Worm (Caenorhabditis elegans) whole organism, L3 larva: ENCODE results near the gene F17C11.4.

Experiments used
- ceh-28 ChIP-seq: fragments of 150-350 bp; optimal IDR thresholded peaks from 2 replicates; lab custom pipeline; 2014; ENCODE audit warnings: missing biosample characterization, missing genetic modification reagents, missing genetic modification characterization
- ceh-82 ChIP-seq: fragments of 150-350 bp; optimal IDR thresholded peaks from 2 replicates; lab custom pipeline; 2014; ENCODE audit warnings: missing biosample characterization, missing genetic modification characterization
- nhr-11 ChIP-seq: fragments of 150-350 bp; optimal IDR thresholded peaks from 2 replicates; lab custom pipeline; 2014; ENCODE audit warnings: missing biosample characterization, missing genetic modification characterization
- nhr-12 ChIP-seq: fragments of 150-350 bp; optimal IDR thresholded peaks from 2 replicates; lab custom pipeline; 2014; ENCODE audit warnings: missing biosample characterization, missing genetic modification characterization
- nhr-237 ChIP-seq: fragments of 150-350 bp; optimal IDR thresholded peaks from 2 replicates; lab custom pipeline; 2014; ENCODE audit warnings: missing biosample characterization, missing genetic modification characterization
- nhr-43 ChIP-seq: sonication (generic microtip); optimal IDR thresholded peaks from 2 replicates; lab custom pipeline; 2016; ENCODE audit warnings: mild to moderate bottlenecking, missing genetic modification characterization, missing compliant biosample characterization; ENCODE audit not compliant: poor library complexity, severe bottlenecking
- nhr-76 ChIP-seq: fragments of 150-350 bp; sonication (generic microtip); optimal IDR thresholded peaks from 5 replicates; lab custom pipeline; 2014; ENCODE audit warnings: missing biosample characterization, missing genetic modification characterization
- nhr-77 ChIP-seq: fragments of 150-350 bp; optimal IDR thresholded peaks from 2 replicates; lab custom pipeline; 2014; ENCODE audit warnings: missing biosample characterization, missing genetic modification characterization
- pqm-1 ChIP-seq: fragments of 150-350 bp; optimal IDR thresholded peaks from 2 replicates; lab custom pipeline; 2017; ENCODE audit warnings: missing biosample characterization, missing genetic modification characterization, inconsistent platforms
- skn-1 ChIP-seq: fragments of 150-350 bp; optimal IDR thresholded peaks from 2 replicates; lab custom pipeline; 2014; ENCODE audit warnings: missing biosample characterization, missing genetic modification characterization
- ztf-11 ChIP-seq: fragments of 150-350 bp; optimal IDR thresholded peaks from 2 replicates; lab custom pipeline; 2014; ENCODE audit warnings: missing biosample characterization, missing genetic modification characterization

DNA sequence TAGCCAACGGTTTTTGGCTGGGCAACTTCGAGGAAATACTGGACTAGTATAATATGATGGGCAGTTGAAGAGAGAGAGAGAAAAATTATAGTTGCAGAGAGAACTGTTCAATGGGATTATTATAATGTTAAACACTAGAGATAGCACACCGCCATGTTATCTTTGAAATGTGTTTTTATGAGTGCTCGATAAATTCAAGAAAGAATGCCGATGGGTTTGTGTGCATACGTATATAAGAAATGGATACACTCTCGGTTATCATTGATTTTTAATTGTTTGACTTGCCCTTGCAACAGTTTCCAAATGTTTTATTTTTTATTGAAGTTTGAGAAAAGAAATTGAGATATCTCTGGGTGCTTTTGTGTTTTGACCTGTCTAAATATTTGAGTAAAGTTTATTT is 15.0 kb upstream of the F17C11.4 start, which contains the start of gene F17C11.12:
- TF ChIP-seq nhr-43 (tag; lab: Kevin White, UChicago) (no peak), ztf-11 (no peak), nhr-12 (tag; lab: Kevin White, UChicago) (no peak), ceh-28 (tag; lab: Kevin White, UChicago) (no peak), nhr-77 (tag; lab: Kevin White, UChicago) (no peak), nhr-237 (tag; lab: Kevin White, UChicago) (no peak), ceh-82 (tag; lab: Kevin White, UChicago) (no peak), nhr-11 (tag; lab: Kevin White, UChicago) (no peak), pqm-1 (peak; percentile 86), skn-1 (tag; lab: Kevin White, UChicago) (no peak), nhr-76 (tag; lab: Kevin White, UChicago) (no peak)
